Fruit fly (Drosophila melanogaster) whole organism, embryonic: ENCODE measurements around the gene Awh.

Experiments
- ATbp ChIP-seq: fragments of 200-800 bp; sonication (Bioruptor generic); optimal IDR thresholded peaks from 2 replicates; lab custom pipeline; 2017; ENCODE audit warnings: missing biosample characterization, mild to moderate bottlenecking, missing genetic modification characterization, missing genetic modification reagents
- CG10431 ChIP-seq: fragments of 200-800 bp; sonication (Bioruptor generic); optimal IDR thresholded peaks from 3 replicates; lab custom pipeline; 2018; ENCODE audit warnings: missing biosample characterization, mild to moderate bottlenecking, missing genetic modification characterization
- CG11696 ChIP-seq: fragments of 200-800 bp; sonication (Bioruptor generic); IDR thresholded peaks from 2 replicates; pipeline ENCODE4 v1.3.6; 2022; ENCODE audit warnings: missing biosample characterization, missing genetic modification characterization
- CG12155 ChIP-seq: fragments of 200-800 bp; sonication (Bioruptor generic); optimal IDR thresholded peaks from 3 replicates; lab custom pipeline; 2016; ENCODE audit warnings: missing biosample characterization, missing genetic modification characterization
- CG1233 ChIP-seq: fragments of 200-800 bp; sonication (Bioruptor generic); optimal IDR thresholded peaks from 4 replicates; lab custom pipeline; 2018; ENCODE audit warnings: missing biosample characterization, mild to moderate bottlenecking, missing genetic modification characterization
- CG12391 ChIP-seq: fragments of 200-800 bp; sonication (Bioruptor generic); optimal IDR thresholded peaks from 3 replicates; lab custom pipeline; 2018; ENCODE audit warnings: missing biosample characterization, mild to moderate bottlenecking, missing genetic modification characterization, moderate library complexity
- CG12942 ChIP-seq: fragments of 200-800 bp; sonication (Bioruptor generic); optimal IDR thresholded peaks from 3 replicates; lab custom pipeline; 2016; ENCODE audit warnings: missing biosample characterization, missing genetic modification characterization
- CG15073 ChIP-seq: fragments of 200-800 bp; sonication (Bioruptor generic); optimal IDR thresholded peaks from 2 replicates; lab custom pipeline; 2016; ENCODE audit warnings: missing biosample characterization, missing genetic modification characterization
- CG16813 ChIP-seq: fragments of 200-800 bp; sonication (Bioruptor generic); IDR thresholded peaks from 3 replicates; pipeline ENCODE4 v1.3.6; 2022; ENCODE audit warnings: missing biosample characterization, missing genetic modification characterization; ENCODE audit not compliant: partially characterized antibody
- CG17829 ChIP-seq: fragments of 200-800 bp; optimal IDR thresholded peaks from 2 replicates; lab custom pipeline; 2019; ENCODE audit warnings: missing biosample characterization, mild to moderate bottlenecking, missing genetic modification characterization, moderate library complexity
- CG18619 ChIP-seq: fragments of 200-800 bp; sonication (Bioruptor generic); optimal IDR thresholded peaks from 3 replicates; lab custom pipeline; 2017; ENCODE audit warnings: missing biosample characterization, mild to moderate bottlenecking, missing genetic modification characterization
- CG2712 ChIP-seq: fragments of 200-800 bp; optimal IDR thresholded peaks from 3 replicates; lab custom pipeline; 2019; ENCODE audit warnings: missing biosample characterization, mild to moderate bottlenecking, missing genetic modification characterization, moderate library complexity
- CG4707 ChIP-seq: fragments of 200-800 bp; sonication (Bioruptor generic); optimal IDR thresholded peaks from 2 replicates; lab custom pipeline; 2018; ENCODE audit warnings: missing biosample characterization, mild to moderate bottlenecking, missing genetic modification characterization, moderate library complexity
- CG4854 ChIP-seq: fragments of 200-800 bp; sonication (Bioruptor generic); optimal IDR thresholded peaks from 2 replicates; lab custom pipeline; 2016; ENCODE audit warnings: missing biosample characterization, missing genetic modification characterization, inconsistent platforms
- CG7556 ChIP-seq: fragments of 200-800 bp; sonication (Bioruptor generic); optimal IDR thresholded peaks from 2 replicates; lab custom pipeline; 2017; ENCODE audit warnings: missing biosample characterization, mild to moderate bottlenecking, missing genetic modification characterization
- CTCF ChIP-seq: fragments of 200-800 bp; sonication (Bioruptor generic); optimal IDR thresholded peaks from 2 replicates; lab custom pipeline; 2017; ENCODE audit warnings: missing biosample characterization, mild to moderate bottlenecking, missing genetic modification characterization, moderate library complexity
- CoRest ChIP-seq: fragments of 200-800 bp; sonication (Bioruptor generic); optimal IDR thresholded peaks from 3 replicates; lab custom pipeline; 2018; ENCODE audit warnings: missing biosample characterization, mild to moderate bottlenecking, missing genetic modification characterization, moderate library complexity
- Ets97D ChIP-seq: fragments of 200-800 bp; sonication (Bioruptor generic); optimal IDR thresholded peaks from 3 replicates; lab custom pipeline; 2016; ENCODE audit warnings: missing biosample characterization, missing genetic modification characterization
- Fer1 ChIP-seq: fragments of 200-800 bp; sonication (Bioruptor generic); optimal IDR thresholded peaks from 2 replicates; lab custom pipeline; 2017; ENCODE audit warnings: missing biosample characterization, mild to moderate bottlenecking, missing genetic modification characterization
- HHEX ChIP-seq: fragments of 200-800 bp; sonication (Bioruptor generic); optimal IDR thresholded peaks from 3 replicates; lab custom pipeline; 2017; ENCODE audit warnings: missing biosample characterization, mild to moderate bottlenecking, missing genetic modification characterization, missing genetic modification reagents
- HLH3B ChIP-seq: fragments of 200-800 bp; sonication (Bioruptor generic); IDR thresholded peaks from 2 replicates; pipeline ENCODE4 v1.3.6; 2022; ENCODE audit warnings: missing biosample characterization, missing genetic modification characterization
- Hmx ChIP-seq: fragments of 200-800 bp; sonication (Bioruptor generic); optimal IDR thresholded peaks from 2 replicates; lab custom pipeline; 2016; ENCODE audit warnings: missing biosample characterization, missing genetic modification characterization
- Hr39 ChIP-seq: fragments of >200 bp; optimal IDR thresholded peaks from 2 replicates; lab custom pipeline; 2017
- Poxn ChIP-seq: fragments of 200-800 bp; sonication (Bioruptor generic); IDR thresholded peaks from 2 replicates; pipeline ENCODE4 v1.3.6; 2022; ENCODE audit warnings: missing biosample characterization, missing genetic modification characterization
- Spps ChIP-seq: fragments of 200-800 bp; sonication (Bioruptor generic); optimal IDR thresholded peaks from 2 replicates; lab custom pipeline; 2018; ENCODE audit warnings: missing biosample characterization, mild to moderate bottlenecking, missing genetic modification characterization
- Sry-δ ChIP-seq: fragments of 200-800 bp; sonication (Bioruptor generic); optimal IDR thresholded peaks from 2 replicates; lab custom pipeline; 2016; ENCODE audit warnings: missing biosample characterization, missing genetic modification characterization
- Xrp1 ChIP-seq: fragments of 200-800 bp; sonication (Bioruptor generic); IDR thresholded peaks from 2 replicates; pipeline ENCODE4 v1.3.6; 2022; ENCODE audit warnings: missing biosample characterization, missing genetic modification characterization
- ap ChIP-seq: fragments of 200-800 bp; sonication (Bioruptor generic); IDR thresholded peaks from 2 replicates; pipeline ENCODE4 v1.3.6; 2022; ENCODE audit warnings: missing biosample characterization, missing genetic modification characterization
- chinmo ChIP-seq: fragments of 200-800 bp; sonication (Bioruptor generic); IDR thresholded peaks from 4 replicates; pipeline ENCODE4 v1.3.6; 2022; ENCODE audit warnings: missing biosample characterization, missing genetic modification characterization; ENCODE audit not compliant: partially characterized antibody
- chm ChIP-seq: fragments of 200-800 bp; sonication (Bioruptor generic); IDR thresholded peaks from 2 replicates; pipeline ENCODE4 v1.3.6; 2022; ENCODE audit warnings: missing biosample characterization, missing genetic modification characterization
- chn ChIP-seq: fragments of 200-800 bp; sonication (Bioruptor generic); optimal IDR thresholded peaks from 2 replicates; lab custom pipeline; 2016; ENCODE audit warnings: missing biosample characterization, missing genetic modification characterization
- corto ChIP-seq: fragments of 200-800 bp; sonication (Bioruptor generic); optimal IDR thresholded peaks from 2 replicates; lab custom pipeline; 2016; ENCODE audit warnings: missing biosample characterization, mild to moderate bottlenecking, missing genetic modification characterization, moderate library complexity
- disco-r ChIP-seq: fragments of 200-800 bp; sonication (Bioruptor generic); optimal IDR thresholded peaks from 2 replicates; lab custom pipeline; 2016; ENCODE audit warnings: missing biosample characterization, missing genetic modification characterization
- dm ChIP-seq: fragments of 200-800 bp; sonication (Bioruptor generic); optimal IDR thresholded peaks from 3 replicates; lab custom pipeline; 2016; ENCODE audit warnings: missing biosample characterization, missing genetic modification characterization
- dmrt11E ChIP-seq: fragments of 200-800 bp; sonication (Bioruptor generic); optimal IDR thresholded peaks from 3 replicates; lab custom pipeline; 2018; ENCODE audit warnings: missing biosample characterization, mild to moderate bottlenecking, missing genetic modification characterization, moderate library complexity
- dmrt99B ChIP-seq: fragments of 200-800 bp; sonication (Bioruptor generic); optimal IDR thresholded peaks from 2 replicates; lab custom pipeline; 2018; ENCODE audit warnings: missing biosample characterization, mild to moderate bottlenecking, missing genetic modification characterization, moderate library complexity
- fd102C ChIP-seq: fragments of 200-800 bp; sonication (Bioruptor generic); optimal IDR thresholded peaks from 2 replicates; lab custom pipeline; 2018; ENCODE audit warnings: missing biosample characterization, mild to moderate bottlenecking, missing genetic modification characterization, moderate library complexity
- gfzf ChIP-seq: fragments of 200-800 bp; sonication (Bioruptor generic); optimal IDR thresholded peaks from 2 replicates; lab custom pipeline; 2016; ENCODE audit warnings: missing biosample characterization, mild to moderate bottlenecking, missing genetic modification characterization, moderate library complexity
- grn ChIP-seq: fragments of 200-800 bp; sonication (Bioruptor generic); optimal IDR thresholded peaks from 3 replicates; lab custom pipeline; 2017; ENCODE audit warnings: missing biosample characterization, missing genetic modification characterization
- hkb ChIP-seq, 2 experiments: fragments of 200-800 bp in 1 of 2; fragments of >200 bp in 1 of 2; sonication (Bioruptor generic) in 1 of 2; IDR thresholded peaks in 1 of 2; optimal IDR thresholded peaks in 1 of 2; 2 replicates each; pipeline versions ENCODE4 v1.3.6 to Lab custom; 2017 to 2022; ENCODE audit warnings: missing biosample characterization in 1 of 2, missing genetic modification characterization in 1 of 2
- klu ChIP-seq: fragments of 200-800 bp; sonication (Bioruptor generic); IDR thresholded peaks from 2 replicates; pipeline ENCODE4 v1.3.6; 2022; ENCODE audit warnings: missing biosample characterization, missing genetic modification characterization
- lbe ChIP-seq: fragments of 200-800 bp; sonication (Bioruptor generic); optimal IDR thresholded peaks from 2 replicates; lab custom pipeline; 2016; ENCODE audit warnings: missing biosample characterization, mild to moderate bottlenecking, missing genetic modification characterization
- mam ChIP-seq: fragments of 200-800 bp; sonication (Bioruptor generic); optimal IDR thresholded peaks from 3 replicates; lab custom pipeline; 2016; ENCODE audit warnings: missing biosample characterization, missing genetic modification characterization
- prd ChIP-seq, 3 experiments: fragments of >200 bp in 2 of 3; fragments of 200-800 bp in 1 of 3; sonication (Bioruptor generic) in 1 of 3; optimal IDR thresholded peaks in 2 of 3; IDR thresholded peaks in 1 of 3; 2 replicates in 2 of 3; 3 replicates in 1 of 3; pipeline versions ENCODE4 v1.3.6 to Lab custom; 2017 to 2022; ENCODE audit warnings: missing biosample characterization in 1 of 3, missing genetic modification characterization in 1 of 3
- psq ChIP-seq: fragments of 200-800 bp; sonication (Bioruptor generic); optimal IDR thresholded peaks from 2 replicates; lab custom pipeline; 2017; ENCODE audit warnings: missing biosample characterization, missing genetic modification characterization
- sc ChIP-seq, 3 experiments: fragments of >200 bp in 2 of 3; fragments of 200-800 bp in 1 of 3; sonication (Bioruptor generic) in 1 of 3; optimal IDR thresholded peaks; 2 replicates in 2 of 3; 3 replicates in 1 of 3; lab custom pipeline; 2017; ENCODE audit warnings: mild to moderate bottlenecking in 1 of 3, missing biosample characterization in 1 of 3, missing genetic modification characterization in 1 of 3, missing genetic modification reagents in 1 of 3
- sens ChIP-seq: fragments of 200-800 bp; sonication (Bioruptor generic); peaks from one replicate; lab custom pipeline; 2016; ENCODE audit warnings: missing biosample characterization, missing genetic modification characterization
- sr ChIP-seq: fragments of 200-800 bp; sonication (Bioruptor generic); IDR thresholded peaks from 3 replicates; pipeline ENCODE4 v1.3.6; 2022; ENCODE audit warnings: missing biosample characterization, missing genetic modification characterization
- tap ChIP-seq: fragments of 200-800 bp; optimal IDR thresholded peaks from 3 replicates; lab custom pipeline; 2019; ENCODE audit warnings: missing biosample characterization, mild to moderate bottlenecking, missing genetic modification characterization, moderate library complexity
- wek ChIP-seq: fragments of 200-800 bp; sonication (Bioruptor generic); optimal IDR thresholded peaks from 3 replicates; lab custom pipeline; 2018; ENCODE audit warnings: missing biosample characterization, mild to moderate bottlenecking, missing genetic modification characterization, moderate library complexity

Gene Awh

DNA sequence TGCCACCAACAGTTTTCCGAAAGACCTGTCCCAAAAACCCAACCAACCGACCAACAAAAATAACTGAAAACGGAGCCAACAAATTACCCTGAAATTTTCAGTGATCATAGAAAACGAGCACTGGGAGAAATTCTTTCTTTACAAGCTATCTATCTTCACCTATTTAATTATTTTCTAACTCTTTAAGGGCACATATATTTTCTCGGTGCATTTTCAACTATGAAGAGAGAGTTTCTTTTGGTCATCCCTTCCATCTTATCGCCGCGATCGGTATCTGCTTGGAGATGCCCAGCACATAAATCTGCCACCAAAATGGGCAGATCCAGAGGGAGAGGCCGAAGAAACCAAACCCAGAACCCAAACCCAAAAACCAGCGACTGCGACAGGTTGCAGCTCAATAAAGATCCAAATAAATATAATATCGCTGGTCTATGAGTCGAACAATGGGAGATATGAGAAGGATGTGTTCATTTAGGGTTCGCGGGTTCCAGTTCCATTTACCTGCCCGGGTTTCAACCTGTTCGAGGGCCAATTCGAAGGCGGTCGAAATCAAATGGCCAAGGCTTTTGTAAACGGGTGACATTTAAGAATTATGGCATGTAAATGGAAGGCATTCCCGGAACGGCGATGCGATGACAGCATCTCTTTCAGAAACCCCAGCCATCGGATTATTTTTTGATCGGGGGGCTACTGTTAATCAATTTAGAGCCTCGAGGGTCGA lies 2.9 kb upstream of the Awh start (continued):
- TF ChIP-seq CoRest (no peak), sc (optimal IDR thresholded peaks at IDR 0.05; lab: Kevin White, UChicago) (no peak), sc (GFP tag; optimal IDR thresholded peaks at IDR 0.05; lab: Kevin White, UChicago) (no peak), Hr39 (no peak), CG17829 (tag; lab: Kevin White, UChicago) (peak; percentile 39), disco-r (GFP tag; lab: Kevin White, UChicago) (no peak), CG2712 (peak; percentile 46), CG12942 (GFP tag; lab: Kevin White, UChicago) (no peak), grn (GFP tag; lab: Kevin White, UChicago) (peak; percentile 97), tap (tag; lab: Kevin White, UChicago) (no peak), HHEX (GFP tag; lab: Kevin White, UChicago) (no peak), lbe (GFP tag; lab: Kevin White, UChicago) (no peak), HLH3B (GFP tag; lab: Robert Waterston, UW) (no peak), ATbp (GFP tag; lab: Kevin White, UChicago) (no peak), Fer1 (GFP tag; lab: Kevin White, UChicago) (no peak), klu (GFP tag; lab: Robert Waterston, UW) (no peak), Hmx (GFP tag; lab: Kevin White, UChicago) (no peak), fd102C (GFP tag; lab: Kevin White, UChicago) (no peak), CG11696 (no peak), Ets97D (GFP tag; lab: Kevin White, UChicago) (no peak), sens (GFP tag; lab: Kevin White, UChicago) (peak; percentile 89), dmrt99B (tag; lab: Kevin White, UChicago) (no peak), wek (GFP tag; lab: Kevin White, UChicago) (no peak), CG15073 (GFP tag; lab: Kevin White, UChicago) (no peak), CG18619 (GFP tag; lab: Kevin White, UChicago) (no peak), ap (GFP tag; lab: Robert Waterston, UW) (no peak), Xrp1 (GFP tag; lab: Robert Waterston, UW) (peak; percentile 54), Spps (tag; lab: Kevin White, UChicago) (no peak), dm (GFP tag; lab: Kevin White, UChicago) (no peak), chn (peak; percentile 35), Poxn (GFP tag; lab: Robert Waterston, UW) (no peak), hkb (optimal IDR thresholded peaks at IDR 0.05; lab: Kevin White, UChicago) (no peak), hkb (GFP tag; IDR thresholded peaks at IDR 0.05; lab: Robert Waterston, UW) (no peak), psq (no peak), Sry-δ (no peak), CG7556 (GFP tag; lab: Kevin White, UChicago) (no peak), chm (peak; percentile 53; the same call in 1 of the 2 replicates), dmrt11E (tag; lab: Kevin White, UChicago) (peak; percentile 60), CG4854 (GFP tag; lab: Kevin White, UChicago) (no peak), CTCF (GFP tag; lab: Kevin White, UChicago) (no peak), mam (GFP tag; lab: Kevin White, UChicago) (no peak), prd (optimal IDR thresholded peaks at IDR 0.05; lab: Kevin White, UChicago) (no peak), prd (GFP tag; IDR thresholded peaks at IDR 0.05; lab: Robert Waterston, UW) (peak; percentile 38; the same call in 2 of the 3 replicates), CG16813 (GFP tag; lab: Robert Waterston, UW) (no peak), CG4707 (GFP tag; lab: Kevin White, UChicago) (no peak), gfzf (GFP tag; lab: Kevin White, UChicago) (no peak), sr (GFP tag; lab: Robert Waterston, UW) (no peak), corto (no peak), CG12391 (tag; lab: Kevin White, UChicago) (peak; percentile 10), chinmo (no peak), CG10431 (no peak), CG12155 (GFP tag; lab: Kevin White, UChicago) (no peak), CG1233 (GFP tag; lab: Kevin White, UChicago) (no peak)
